Fruit fly (Drosophila melanogaster): ENCODE measurements around the gene CG7251.

Gene CG7251

DNA sequence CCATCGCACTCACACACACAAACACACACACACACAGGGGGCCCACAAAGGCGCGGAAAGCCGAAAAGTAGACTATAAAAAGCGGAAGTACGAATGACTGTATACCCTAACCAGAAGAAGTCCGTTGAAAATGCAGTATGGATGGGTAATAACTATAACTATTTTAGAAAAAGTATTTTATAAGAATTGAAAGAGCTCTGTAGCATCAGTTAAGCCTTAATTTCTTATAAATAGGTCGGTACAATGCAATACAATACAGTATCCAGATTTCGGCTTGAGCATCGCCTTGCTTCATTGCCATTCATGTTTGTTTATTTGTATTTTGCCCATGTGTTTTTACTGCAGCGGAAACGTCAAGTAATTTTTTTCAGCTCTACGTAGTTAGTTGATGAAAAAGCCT is 18.7 kb downstream of the CG7251 start (continued):
- no peak for TF ChIP-seq phol (tag; optimal IDR thresholded peaks at IDR 0.05)
- peak; percentile 58 for TF ChIP-seq Meics (GFP tag; optimal IDR thresholded peaks at IDR 0.05)
- TF ChIP-seq CG13424 (tag; optimal IDR thresholded peaks at IDR 0.05), result peak; percentile 42
- TF ChIP-seq CG11695 (GFP tag; IDR thresholded peaks at IDR 0.05), result 0 out of 3 replicates have a peak, but pooled peaks have one; percentile 45
- no peak for TF ChIP-seq exex (tag; optimal IDR thresholded peaks at IDR 0.05)
- peak; percentile 56; the same call in 1 of the 2 replicates for TF ChIP-seq CG32532 (GFP tag; IDR thresholded peaks at IDR 0.05)
- TF ChIP-seq ind (GFP tag; optimal IDR thresholded peaks at IDR 0.05), result peak; percentile 27
- TF ChIP-seq D19A (tag; optimal IDR thresholded peaks at IDR 0.05), result peak; percentile 84
- TF ChIP-seq Optix (GFP tag; IDR thresholded peaks at IDR 0.05), result no peak
- no peak for TF ChIP-seq ssp (GFP tag; IDR thresholded peaks at IDR 0.05)
- peak; percentile 18; the same call in 1 of the 2 replicates for TF ChIP-seq E2f2 (GFP tag; IDR thresholded peaks at IDR 0.05)
- TF ChIP-seq CG11504 (tag; optimal IDR thresholded peaks at IDR 0.05), result peak; percentile 52
- TF ChIP-seq maf-S (GFP tag; optimal IDR thresholded peaks at IDR 0.05), result no peak
- TF ChIP-seq wek (GFP tag; optimal IDR thresholded peaks at IDR 0.05), result no peak
- TF ChIP-seq Myb (GFP tag; optimal IDR thresholded peaks at IDR 0.05), result no peak
- TF ChIP-seq CG10959 (GFP tag; IDR thresholded peaks at IDR 0.05), result no peak
- no peak for TF ChIP-seq CG16779 (GFP tag; IDR thresholded peaks at IDR 0.05)
- peak; percentile 27 for TF ChIP-seq Oli (tag; optimal IDR thresholded peaks at IDR 0.05)
- peak; percentile 32 for TF ChIP-seq lilli (GFP tag; optimal IDR thresholded peaks at IDR 0.05)
- TF ChIP-seq ranshi (GFP tag; IDR thresholded peaks at IDR 0.05), result peak; percentile 10; the same call in 1 of the 2 replicates
- no peak for TF ChIP-seq seq (GFP tag; IDR thresholded peaks at IDR 0.05)
- peak; percentile 43; the same call in 1 of the 2 replicates for TF ChIP-seq CG17328 (GFP tag; IDR thresholded peaks at IDR 0.05)
- TF ChIP-seq Trl (optimal IDR thresholded peaks at IDR 0.05), result no peak
- peak; percentile 30 for TF ChIP-seq Trl (GFP tag; optimal IDR thresholded peaks at IDR 0.05)
- TF ChIP-seq slbo (GFP tag; IDR thresholded peaks at IDR 0.05), result peak; percentile 71
- no peak for TF ChIP-seq CG10209 (GFP tag; optimal IDR thresholded peaks at IDR 0.05)
- TF ChIP-seq CG3281 (GFP tag; optimal IDR thresholded peaks at IDR 0.05), result peak; percentile 34
- no peak for TF ChIP-seq crc (GFP tag; optimal IDR thresholded peaks at IDR 0.05)
- peak; percentile 17 for TF ChIP-seq HLH54F (GFP tag; optimal IDR thresholded peaks at IDR 0.05)
- peak in 1 of 2 experiments; percentile 43 for TF ChIP-seq Hr51 (GFP tag; optimal IDR thresholded peaks at IDR 0.05)
- TF ChIP-seq CG11456 (GFP tag; IDR thresholded peaks at IDR 0.05), result 0 out of 3 replicates have a peak, but pooled peaks have one; percentile 43
- no peak for TF ChIP-seq CG10654 (GFP tag; optimal IDR thresholded peaks at IDR 0.05)
- TF ChIP-seq Lim3 (GFP tag; IDR thresholded peaks at IDR 0.05), result no peak
- TF ChIP-seq HHEX (GFP tag; optimal IDR thresholded peaks at IDR 0.05), result peak; percentile 24
- TF ChIP-seq CG11247 (GFP tag; IDR thresholded peaks at IDR 0.05), result peak; percentile 41; the same call in 1 of the 2 replicates
- no peak for TF ChIP-seq vfl (GFP tag; optimal IDR thresholded peaks at IDR 0.05)
- no peak for TF ChIP-seq sisA (GFP tag; IDR thresholded peaks at IDR 0.05)
- TF ChIP-seq prd (optimal IDR thresholded peaks at IDR 0.05), result no peak
- peak; percentile 27; the same call in 1 of the 3 replicates for TF ChIP-seq prd (GFP tag; IDR thresholded peaks at IDR 0.05)
- no peak for TF ChIP-seq CG7987 (GFP tag; optimal IDR thresholded peaks at IDR 0.05)
- TF ChIP-seq Lpt (GFP tag; optimal IDR thresholded peaks at IDR 0.05), result no peak
- peak; percentile 39; the same call in 1 of the 3 replicates for TF ChIP-seq ase (GFP tag; IDR thresholded peaks at IDR 0.05)
- no peak for TF ChIP-seq HLHmδ (GFP tag; optimal IDR thresholded peaks at IDR 0.05)
- peak; percentile 70 for TF ChIP-seq CG18599 (GFP tag; optimal IDR thresholded peaks at IDR 0.05)
- TF ChIP-seq CG5180 (GFP tag; optimal IDR thresholded peaks at IDR 0.05), result no peak
- TF ChIP-seq Hand (GFP tag; optimal IDR thresholded peaks at IDR 0.05), result peak; percentile 15
- TF ChIP-seq chinmo (GFP tag; IDR thresholded peaks at IDR 0.05; ENCODE audit: partially characterized antibody), result no peak
- peak; percentile 20 for TF ChIP-seq caup (GFP tag; optimal IDR thresholded peaks at IDR 0.05; ENCODE audit: severe bottlenecking)
- peak; percentile 16 for TF ChIP-seq nmo (GFP tag; optimal IDR thresholded peaks at IDR 0.05)
- TF ChIP-seq tll (GFP tag; optimal IDR thresholded peaks at IDR 0.05), result no peak
- peak; percentile 22 for TF ChIP-seq Dek (tag; optimal IDR thresholded peaks at IDR 0.05)
